Worm (Caenorhabditis elegans): Measurements from ENCODE around the gene lsm-1.

DNA sequence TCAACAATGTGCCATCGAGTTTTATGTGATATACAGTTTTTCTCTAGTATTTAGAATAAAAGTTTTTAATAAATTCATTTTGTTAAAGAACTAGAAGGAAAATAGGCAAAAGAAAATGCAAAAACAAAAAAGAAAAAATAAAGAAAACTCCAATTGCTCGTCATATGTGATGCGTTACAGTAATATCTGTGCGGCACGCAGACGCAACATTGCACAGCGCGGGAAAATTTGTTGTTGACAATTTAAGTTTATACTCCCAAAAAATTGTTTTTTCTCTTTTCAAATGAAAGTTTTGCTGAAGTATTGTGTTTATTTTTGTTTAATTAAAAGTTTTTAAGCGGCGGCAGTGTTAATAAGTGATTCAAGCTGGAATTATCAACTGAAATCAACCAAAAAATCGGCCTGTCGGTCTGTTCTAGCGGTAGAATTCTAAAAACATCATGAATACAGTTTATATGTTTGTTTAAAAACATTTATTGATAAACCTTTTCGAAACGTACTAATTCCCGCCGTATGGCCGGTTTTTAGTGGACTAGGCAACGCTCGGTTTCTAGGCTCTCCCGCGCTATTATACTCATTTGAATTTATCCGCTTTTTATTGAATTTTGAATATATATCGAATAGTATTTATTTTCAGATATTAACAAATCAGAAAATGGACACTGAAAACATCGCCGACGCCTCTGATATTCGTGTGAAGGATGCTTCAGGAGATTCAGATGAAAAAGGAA is 20.6 kb upstream of the lsm-1 start, which contains the start of gene nasp-1:
- TF ChIP-seq ham-2 (GFP tag; optimal IDR thresholded peaks at IDR 0.05), result no peak
- TF ChIP-seq pha-4 (tag; optimal IDR thresholded peaks at IDR 0.05), result no peak
- no peak for TF ChIP-seq ces-1 (GFP tag; optimal IDR thresholded peaks at IDR 0.05)
- TF ChIP-seq tbx-8 (GFP tag; optimal IDR thresholded peaks at IDR 0.05), result no peak
- TF ChIP-seq M03D4.4 (tag; optimal IDR thresholded peaks at IDR 0.05), result no peak
- no peak for TF ChIP-seq bed-3 (GFP tag; optimal IDR thresholded peaks at IDR 0.05)
- no peak for TF ChIP-seq unc-62 (GFP tag; optimal IDR thresholded peaks at IDR 0.05)
- no peak for TF ChIP-seq nhr-237 (tag; optimal IDR thresholded peaks at IDR 0.05)
- no peak for TF ChIP-seq ceh-83 (GFP tag; optimal IDR thresholded peaks at IDR 0.05)
- no peak for TF ChIP-seq snpc-4 (tag; optimal IDR thresholded peaks at IDR 0.05)

All from whole organism, mixed stage, embryonic.